Fruit fly (Drosophila melanogaster): ENCODE measurements around the gene CG32119.

Gene CG32119

dm6 chr3L:13255393-13256078, 7.0 kb upstream of the CG32119 start:
- TF ChIP-seq eg (GFP tag; IDR thresholded peaks at IDR 0.05) (no peak), CG6163 (GFP tag; IDR thresholded peaks at IDR 0.05) (0 out of 3 replicates have a peak, but pooled peaks have one; percentile 5), spab (GFP tag; optimal IDR thresholded peaks at IDR 0.05) (no peak), CG11762 (GFP tag; optimal IDR thresholded peaks at IDR 0.05; ENCODE audit: insufficient read depth) (no peak), CG32006 (GFP tag; optimal IDR thresholded peaks at IDR 0.05) (peak; percentile 41), CG16779 (tag; optimal IDR thresholded peaks at IDR 0.05) (no peak), Eip78C (GFP tag) (peak; percentile 69), Hr4 (GFP tag; optimal IDR thresholded peaks at IDR 0.05) (no peak), CG3032 (tag; optimal IDR thresholded peaks at IDR 0.05) (no peak), CG4318 (GFP tag; optimal IDR thresholded peaks at IDR 0.05) (peak; percentile 0), fkh (GFP tag; optimal IDR thresholded peaks at IDR 0.05) (no peak), Eip93F (GFP tag; optimal IDR thresholded peaks at IDR 0.05) (no peak), CG8319 (GFP tag; optimal IDR thresholded peaks at IDR 0.05) (no peak), Sox15 (GFP tag; optimal IDR thresholded peaks at IDR 0.05) (no peak), esn (GFP tag; optimal IDR thresholded peaks at IDR 0.05) (no peak), lz (GFP tag; optimal IDR thresholded peaks at IDR 0.05) (peak; percentile 12), CG6854 (GFP tag; optimal IDR thresholded peaks at IDR 0.05) (peak; percentile 47), CG11902 (GFP tag; optimal IDR thresholded peaks at IDR 0.05) (no peak), CG10669 (GFP tag; optimal IDR thresholded peaks at IDR 0.05) (no peak), Sox14 (GFP tag; optimal IDR thresholded peaks at IDR 0.05) (no peak), vri (GFP tag; optimal IDR thresholded peaks at IDR 0.05) (peak; percentile 1), topi (GFP tag; optimal IDR thresholded peaks at IDR 0.05) (peak; percentile 40), OdsH (GFP tag; optimal IDR thresholded peaks at IDR 0.05) (peak; percentile 1), CG6792 (GFP tag; optimal IDR thresholded peaks at IDR 0.05) (no peak), svp (GFP tag) (peak; percentile 61), CG3919 (GFP tag; optimal IDR thresholded peaks at IDR 0.05) (no peak), ss (GFP tag; optimal IDR thresholded peaks at IDR 0.05) (peak in 1 of 2 experiments; percentile 39), CG10631 (GFP tag; optimal IDR thresholded peaks at IDR 0.05) (peak; percentile 33), fd59A (GFP tag; optimal IDR thresholded peaks at IDR 0.05) (peak; percentile 3), Hr39 (GFP tag; optimal IDR thresholded peaks at IDR 0.05) (no peak), pdm3 (GFP tag; optimal IDR thresholded peaks at IDR 0.05) (no peak), Lpt (GFP tag; optimal IDR thresholded peaks at IDR 0.05) (no peak), Met (GFP tag; optimal IDR thresholded peaks at IDR 0.05) (no peak), dsx (GFP tag; optimal IDR thresholded peaks at IDR 0.05; ENCODE audit: poor library complexity, severe bottlenecking) (peak; percentile 12), salr (GFP tag; optimal IDR thresholded peaks at IDR 0.05) (no peak)

dm6 chr3L:13254274-13254673, 5.8 kb upstream of the CG32119 start:
- TF ChIP-seq CG11294 (GFP tag; IDR thresholded peaks at IDR 0.05) (no peak), CG3032 (tag; optimal IDR thresholded peaks at IDR 0.05) (no peak), salr (GFP tag; optimal IDR thresholded peaks at IDR 0.05) (no peak), eg (GFP tag; IDR thresholded peaks at IDR 0.05) (no peak), Blimp-1 (GFP tag; optimal IDR thresholded peaks at IDR 0.05) (peak; percentile 19), Hr38 (GFP tag; optimal IDR thresholded peaks at IDR 0.05) (no peak), svp (GFP tag) (peak; percentile 33), Eip75B (GFP tag; optimal IDR thresholded peaks at IDR 0.05) (no peak), Sox15 (GFP tag; optimal IDR thresholded peaks at IDR 0.05) (no peak), CG6792 (GFP tag; optimal IDR thresholded peaks at IDR 0.05) (no peak), Lpt (GFP tag; optimal IDR thresholded peaks at IDR 0.05) (no peak), Sox14 (GFP tag; optimal IDR thresholded peaks at IDR 0.05) (no peak)
